Worm (Caenorhabditis elegans): ENCODE data around the gene R05G6.1.

The R05G6.1 gene

ce11 chrIV:7487554-7488456, 44.7 kb upstream of the R05G6.1 start, which contains the start of the genes his-60 and his-59 (continued):
- TF ChIP-seq egl-44 (GFP tag; IDR thresholded peaks at IDR 0.05), result peak; percentile 88
- no peak; the same call in 1 of the 2 replicates for TF ChIP-seq rcor-1 (GFP tag; IDR thresholded peaks at IDR 0.05)
- peak; percentile 13 for TF ChIP-seq ceh-27 (GFP tag; optimal IDR thresholded peaks at IDR 0.05)
- TF ChIP-seq hrde-1 (tag; optimal IDR thresholded peaks at IDR 0.05; ENCODE audit: borderline replicate concordance), result peak; percentile 97
- TF ChIP-seq lag-1 (GFP tag; IDR thresholded peaks at IDR 0.05), result no peak

DNA sequence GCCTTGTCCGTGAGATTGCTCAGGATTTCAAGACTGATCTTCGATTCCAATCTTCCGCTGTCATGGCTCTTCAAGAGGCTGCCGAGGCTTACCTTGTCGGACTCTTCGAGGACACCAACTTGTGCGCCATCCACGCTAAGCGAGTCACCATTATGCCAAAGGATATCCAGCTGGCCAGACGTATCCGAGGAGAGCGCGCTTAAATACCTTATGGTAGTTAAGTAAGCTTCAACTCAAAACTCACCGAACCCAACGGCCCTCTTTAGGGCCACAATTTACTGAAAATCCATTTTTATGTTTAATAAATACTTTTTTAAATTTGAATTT, 44.0 kb upstream of the R05G6.1 start:
- TF ChIP-seq F37B4.10 (GFP tag; IDR thresholded peaks at IDR 0.05) (0 out of 2 replicates have a peak, but pooled peaks have one; percentile 2), ztf-3 (GFP tag; optimal IDR thresholded peaks at IDR 0.05) (no peak), athp-1 (tag; optimal IDR thresholded peaks at IDR 0.05) (peak; percentile 27), dpff-1 (tag; optimal IDR thresholded peaks at IDR 0.05) (no peak), cebp-2 (GFP tag; IDR thresholded peaks at IDR 0.05) (peak; percentile 75; the same call in 1 of the 2 replicates), K12H6.12 (tag; optimal IDR thresholded peaks at IDR 0.05) (no peak), pha-4 (tag; optimal IDR thresholded peaks at IDR 0.05) (no peak), F52B5.7 (tag; optimal IDR thresholded peaks at IDR 0.05) (no peak), F55B11.4 (tag; optimal IDR thresholded peaks at IDR 0.05; ENCODE audit: borderline replicate concordance, insufficient read depth) (no peak), Y95B8A.8 (GFP tag; IDR thresholded peaks at IDR 0.05) (no peak), repo-1 (tag; optimal IDR thresholded peaks at IDR 0.05) (no peak), hsf-1 (GFP tag; IDR thresholded peaks at IDR 0.05) (0 out of 2 replicates have a peak, but pooled peaks have one; percentile 50), lin-26 (GFP tag; IDR thresholded peaks at IDR 0.05) (peak; percentile 84), snpc-4 (GFP tag; optimal IDR thresholded peaks at IDR 0.05) (no peak), snpc-4 (tag; optimal IDR thresholded peaks at IDR 0.05) (peak in 1 of 4 experiments; percentile 75), ekl-4 (GFP tag; IDR thresholded peaks at IDR 0.05) (peak; percentile 57; the same call in 1 of the 2 replicates), bed-2 (GFP tag; IDR thresholded peaks at IDR 0.05) (no peak), cebp-1 (GFP tag; IDR thresholded peaks at IDR 0.05) (no peak), cebp-1 (tag; optimal IDR thresholded peaks at IDR 0.05) (no peak), lsl-1 (GFP tag; optimal IDR thresholded peaks at IDR 0.05) (peak; percentile 24), F49E8.2 (tag; optimal IDR thresholded peaks at IDR 0.05; ENCODE audit: insufficient read depth) (no peak), Y53F4B.3 (GFP tag; IDR thresholded peaks at IDR 0.05) (no peak), F22D6.2 (tag; optimal IDR thresholded peaks at IDR 0.05) (no peak), ama-1 (optimal IDR thresholded peaks at IDR 0.05) (no peak), ama-1 (GFP tag; optimal IDR thresholded peaks at IDR 0.05) (no peak), chd-7 (tag; optimal IDR thresholded peaks at IDR 0.05) (no peak), ceh-91 (GFP tag; IDR thresholded peaks at IDR 0.05) (no peak), nhr-27 (tag; optimal IDR thresholded peaks at IDR 0.05) (no peak), F57C9.4 (tag; optimal IDR thresholded peaks at IDR 0.05) (no peak), hmg-20 (GFP tag; IDR thresholded peaks at IDR 0.05) (no peak), attf-3 (GFP tag; conservative IDR thresholded peaks at IDR 0.05) (no peak), Y79H2A.3 (GFP tag; conservative IDR thresholded peaks at IDR 0.05) (no peak; the same call in 1 of the 2 replicates), ets-4 (GFP tag; optimal IDR thresholded peaks at IDR 0.05) (no peak), rec-8 (tag; optimal IDR thresholded peaks at IDR 0.05) (peak in 1 of 2 experiments; percentile 32), ztf-26 (tag; optimal IDR thresholded peaks at IDR 0.05) (no peak), die-1 (tag; optimal IDR thresholded peaks at IDR 0.05) (peak; percentile 53), lin-54 (GFP tag; optimal IDR thresholded peaks at IDR 0.05) (peak; percentile 35), xnd-1 (tag; optimal IDR thresholded peaks at IDR 0.05) (peak; percentile 3), C17E4.6 (GFP tag; IDR thresholded peaks at IDR 0.05) (peak; percentile 51), rpc-1 (optimal IDR thresholded peaks at IDR 0.05) (no peak), rpc-1 (tag; optimal IDR thresholded peaks at IDR 0.05) (no peak), nfyb-1 (GFP tag; IDR thresholded peaks at IDR 0.05) (no peak)
